Fruit fly (Drosophila melanogaster) whole organism, embryonic: ENCODE results near the gene brun.

Experiments
- BEAF-32 ChIP-seq: fragments of 200-800 bp; sonication (Bioruptor generic); optimal IDR thresholded peaks from 3 replicates; lab custom pipeline; 2017; ENCODE audit warnings: missing biosample characterization, missing genetic modification characterization, mild to moderate bottlenecking, moderate library complexity, missing genetic modification reagents
- CG10654 ChIP-seq: fragments of 200-800 bp; sonication (Bioruptor generic); optimal IDR thresholded peaks from 2 replicates; lab custom pipeline; 2016; ENCODE audit warnings: missing biosample characterization, missing genetic modification characterization
- CG12744 ChIP-seq: fragments of 200-800 bp; sonication (Bioruptor generic); optimal IDR thresholded peaks from 2 replicates; lab custom pipeline; 2016; ENCODE audit warnings: missing biosample characterization, missing genetic modification characterization
- CG13775 ChIP-seq: fragments of 200-800 bp; sonication (Bioruptor generic); optimal IDR thresholded peaks from 3 replicates; lab custom pipeline; 2017; ENCODE audit warnings: missing biosample characterization, mild to moderate bottlenecking, missing genetic modification characterization
- CG13894 ChIP-seq: fragments of 200-800 bp; sonication (Bioruptor generic); optimal IDR thresholded peaks from 3 replicates; lab custom pipeline; 2018; ENCODE audit warnings: missing biosample characterization, mild to moderate bottlenecking, missing genetic modification characterization, moderate library complexity
- CG14014 ChIP-seq: fragments of 200-800 bp; sonication (Bioruptor generic); IDR thresholded peaks from 2 replicates; pipeline ENCODE4 v1.3.6; 2022; ENCODE audit warnings: missing biosample characterization, missing genetic modification characterization
- CG15601 ChIP-seq: fragments of 200-800 bp; sonication (Bioruptor generic); optimal IDR thresholded peaks from 3 replicates; lab custom pipeline; 2019; ENCODE audit warnings: missing biosample characterization, mild to moderate bottlenecking, missing genetic modification characterization, moderate library complexity
- CG17802 ChIP-seq: fragments of 200-800 bp; sonication (Bioruptor generic); optimal IDR thresholded peaks from 2 replicates; lab custom pipeline; 2018; ENCODE audit warnings: missing biosample characterization, mild to moderate bottlenecking, missing genetic modification characterization, moderate library complexity
- CG18599 ChIP-seq: fragments of 200-800 bp; sonication (Bioruptor generic); optimal IDR thresholded peaks from 3 replicates; lab custom pipeline; 2017; ENCODE audit warnings: missing biosample characterization, missing genetic modification characterization, mild to moderate bottlenecking, moderate library complexity, missing genetic modification reagents
- CG2875 ChIP-seq: fragments of 200-800 bp; sonication (Bioruptor generic); optimal IDR thresholded peaks from 2 replicates; lab custom pipeline; 2017; ENCODE audit warnings: missing biosample characterization, mild to moderate bottlenecking, missing genetic modification characterization, missing genetic modification reagents
- CG30020 ChIP-seq: fragments of 200-800 bp; optimal IDR thresholded peaks from 2 replicates; lab custom pipeline; 2019; ENCODE audit warnings: missing biosample characterization, mild to moderate bottlenecking, missing genetic modification characterization, moderate library complexity
- CG31365 ChIP-seq: fragments of 200-800 bp; sonication (Bioruptor generic); optimal IDR thresholded peaks from 2 replicates; lab custom pipeline; 2018; ENCODE audit warnings: missing biosample characterization, mild to moderate bottlenecking, missing genetic modification characterization
- CG42726 ChIP-seq: fragments of 200-800 bp; sonication (Bioruptor generic); IDR thresholded peaks from 2 replicates; pipeline ENCODE4 v1.3.6; 2022; ENCODE audit warnings: missing biosample characterization, missing genetic modification characterization; ENCODE audit not compliant: partially characterized antibody
- CG4328 ChIP-seq: fragments of 200-800 bp; sonication (Bioruptor generic); optimal IDR thresholded peaks from 3 replicates; lab custom pipeline; 2017; ENCODE audit warnings: missing biosample characterization, missing genetic modification reagents, missing genetic modification characterization
- CG4360 ChIP-seq: fragments of 200-800 bp; sonication (Bioruptor generic); IDR thresholded peaks from 2 replicates; pipeline ENCODE4 v1.3.6; 2022; ENCODE audit warnings: missing biosample characterization, missing genetic modification characterization
- CG5180 ChIP-seq: fragments of 200-800 bp; sonication (Bioruptor generic); optimal IDR thresholded peaks from 3 replicates; lab custom pipeline; 2017; ENCODE audit warnings: missing biosample characterization, missing genetic modification characterization, mild to moderate bottlenecking, moderate library complexity, missing genetic modification reagents
- CG5245 ChIP-seq: fragments of 200-800 bp; sonication (Bioruptor generic); optimal IDR thresholded peaks from 3 replicates; lab custom pipeline; 2016; ENCODE audit warnings: missing biosample characterization, missing genetic modification characterization
- CG7556 ChIP-seq: fragments of 200-800 bp; sonication (Bioruptor generic); optimal IDR thresholded peaks from 2 replicates; lab custom pipeline; 2017; ENCODE audit warnings: missing biosample characterization, mild to moderate bottlenecking, missing genetic modification characterization
- CG9727 ChIP-seq: fragments of 200-800 bp; sonication (Bioruptor generic); optimal IDR thresholded peaks from 3 replicates; lab custom pipeline; 2017; ENCODE audit warnings: missing biosample characterization, mild to moderate bottlenecking, missing genetic modification characterization
- Fer2 ChIP-seq: fragments of 200-800 bp; sonication (Bioruptor generic); optimal IDR thresholded peaks from 2 replicates; lab custom pipeline; 2018; ENCODE audit warnings: missing biosample characterization, mild to moderate bottlenecking, missing genetic modification characterization, moderate library complexity
- Max ChIP-seq: fragments of 200-800 bp; sonication (Bioruptor generic); optimal IDR thresholded peaks from 2 replicates; lab custom pipeline; 2016; ENCODE audit warnings: missing biosample characterization, mild to moderate bottlenecking, missing genetic modification characterization
- Meics ChIP-seq: fragments of 200-800 bp; sonication (Bioruptor generic); optimal IDR thresholded peaks from 2 replicates; lab custom pipeline; 2017; ENCODE audit warnings: missing biosample characterization, mild to moderate bottlenecking, missing genetic modification characterization
- NK7.1 ChIP-seq: fragments of 200-800 bp; sonication (Bioruptor generic); optimal IDR thresholded peaks from 3 replicates; lab custom pipeline; 2016; ENCODE audit warnings: missing biosample characterization, missing genetic modification characterization
- Oli ChIP-seq: fragments of 200-800 bp; sonication (Bioruptor generic); optimal IDR thresholded peaks from 2 replicates; lab custom pipeline; 2018; ENCODE audit warnings: missing biosample characterization, mild to moderate bottlenecking, missing genetic modification characterization, moderate library complexity
- PHDP ChIP-seq: fragments of 200-800 bp; sonication (Bioruptor generic); optimal IDR thresholded peaks from 3 replicates; lab custom pipeline; 2018; ENCODE audit warnings: missing biosample characterization, mild to moderate bottlenecking, missing genetic modification characterization, moderate library complexity
- al ChIP-seq: fragments of 200-800 bp; sonication (Bioruptor generic); IDR thresholded peaks from 2 replicates; pipeline ENCODE4 v1.3.6; 2022; ENCODE audit warnings: missing biosample characterization, missing genetic modification characterization
- bsh ChIP-seq, 2 experiments: fragments of 200-800 bp; sonication (Bioruptor generic); optimal IDR thresholded peaks; 2 replicates each; lab custom pipeline; 2017 to 2018; ENCODE audit warnings: mild to moderate bottlenecking in 2 of 2, missing biosample characterization in 2 of 2, missing genetic modification characterization in 2 of 2, moderate library complexity in 1 of 2
- cwo ChIP-seq: fragments of 200-800 bp; sonication (Bioruptor generic); optimal IDR thresholded peaks from 3 replicates; lab custom pipeline; 2017; ENCODE audit warnings: missing biosample characterization, missing genetic modification characterization, mild to moderate bottlenecking, moderate library complexity, missing genetic modification reagents
- dati ChIP-seq: fragments of 200-800 bp; sonication (Bioruptor generic); IDR thresholded peaks from 2 replicates; pipeline ENCODE4 v1.3.6; 2022; ENCODE audit warnings: missing biosample characterization, missing genetic modification characterization
- fd64A ChIP-seq: fragments of 200-800 bp; sonication (Bioruptor generic); optimal IDR thresholded peaks from 3 replicates; lab custom pipeline; 2018; ENCODE audit warnings: missing biosample characterization, mild to moderate bottlenecking, missing genetic modification characterization
- gsb-n ChIP-seq: fragments of 200-800 bp; sonication (Bioruptor generic); optimal IDR thresholded peaks from 3 replicates; lab custom pipeline; 2018; ENCODE audit warnings: missing biosample characterization, mild to moderate bottlenecking, missing genetic modification characterization
- jigr1 ChIP-seq: fragments of 200-800 bp; sonication (Bioruptor generic); IDR thresholded peaks from 3 replicates; pipeline ENCODE4 v1.3.6; 2022; ENCODE audit warnings: missing biosample characterization, missing genetic modification characterization
- lbe ChIP-seq: fragments of 200-800 bp; sonication (Bioruptor generic); optimal IDR thresholded peaks from 2 replicates; lab custom pipeline; 2016; ENCODE audit warnings: missing biosample characterization, mild to moderate bottlenecking, missing genetic modification characterization
- mld ChIP-seq: fragments of 200-800 bp; sonication (Bioruptor generic); IDR thresholded peaks from 3 replicates; pipeline ENCODE4 v1.3.6; 2022; ENCODE audit warnings: missing biosample characterization, missing genetic modification characterization; ENCODE audit not compliant: partially characterized antibody
- nmo ChIP-seq: fragments of 200-800 bp; sonication (Bioruptor generic); optimal IDR thresholded peaks from 2 replicates; lab custom pipeline; 2018; ENCODE audit warnings: missing biosample characterization, mild to moderate bottlenecking, missing genetic modification characterization, moderate library complexity
- org-1 ChIP-seq: fragments of 200-800 bp; sonication (Bioruptor generic); optimal IDR thresholded peaks from 2 replicates; lab custom pipeline; 2017; ENCODE audit warnings: missing biosample characterization, missing genetic modification characterization
- sob ChIP-seq: fragments of 200-800 bp; sonication (Bioruptor generic); IDR thresholded peaks from 2 replicates; pipeline ENCODE4 v1.3.6; 2022; ENCODE audit warnings: missing biosample characterization, missing genetic modification characterization
- sr ChIP-seq: fragments of 200-800 bp; sonication (Bioruptor generic); IDR thresholded peaks from 3 replicates; pipeline ENCODE4 v1.3.6; 2022; ENCODE audit warnings: missing biosample characterization, missing genetic modification characterization
- zf30C ChIP-seq: fragments of 200-800 bp; sonication (Bioruptor generic); optimal IDR thresholded peaks from 3 replicates; lab custom pipeline; 2018; ENCODE audit warnings: missing biosample characterization, mild to moderate bottlenecking, missing genetic modification characterization
- zfh2 ChIP-seq: fragments of 200-800 bp; sonication (Bioruptor generic); optimal IDR thresholded peaks from 2 replicates; lab custom pipeline; 2016; ENCODE audit warnings: missing biosample characterization, missing genetic modification characterization

Gene brun

DNA sequence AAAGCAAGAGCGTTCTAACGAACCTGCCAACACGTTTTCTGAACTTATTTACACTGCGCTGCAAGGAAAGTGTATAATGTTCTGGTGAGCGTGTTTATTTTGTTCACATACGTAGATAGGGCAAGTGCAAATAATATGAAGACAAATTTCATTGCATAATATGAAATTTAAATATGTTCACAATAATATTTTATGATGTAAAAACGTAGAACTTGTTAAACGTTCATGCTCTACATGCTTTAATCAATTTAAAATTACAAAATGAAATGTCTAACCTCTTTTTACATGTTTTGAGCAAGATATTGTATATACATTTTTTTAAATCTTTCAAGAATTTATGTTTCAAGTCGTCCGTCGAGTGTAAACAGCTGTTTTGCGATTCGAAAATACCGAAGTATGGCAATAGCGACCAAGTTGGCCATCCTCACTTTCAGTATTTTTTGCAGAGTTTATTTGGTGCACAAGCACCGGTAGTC, 10.5 kb downstream of the brun start, which contains the start of the genes phr6-4 and CG2608 (continued):
- peak; percentile 89 for TF ChIP-seq zfh2 (GFP tag; lab: Kevin White, UChicago)
- TF ChIP-seq CG17802 (tag; lab: Kevin White, UChicago): peak; percentile 69
- TF ChIP-seq PHDP (tag; lab: Kevin White, UChicago): peak; percentile 96
- peak; percentile 7 for TF ChIP-seq CG31365
- no peak for TF ChIP-seq mld (GFP tag; lab: Robert Waterston, UW)
- TF ChIP-seq lbe (GFP tag; lab: Kevin White, UChicago): peak; percentile 78
- peak; percentile 93 for TF ChIP-seq Meics (GFP tag; lab: Kevin White, UChicago)
- peak; percentile 85 for TF ChIP-seq CG14014 (GFP tag; lab: Robert Waterston, UW)
- TF ChIP-seq CG13775 (GFP tag; lab: Kevin White, UChicago): peak; percentile 94
- TF ChIP-seq sr (GFP tag; lab: Robert Waterston, UW): no peak
- peak; percentile 78 for TF ChIP-seq CG4328 (GFP tag; lab: Kevin White, UChicago)
- peak; percentile 94 for TF ChIP-seq CG9727
- TF ChIP-seq CG2875: peak; percentile 86
- TF ChIP-seq sob (GFP tag; lab: Robert Waterston, UW): peak; percentile 70
- peak; percentile 75 for TF ChIP-seq fd64A (GFP tag; lab: Kevin White, UChicago)
- TF ChIP-seq CG5180 (GFP tag; lab: Kevin White, UChicago): peak; percentile 71
- TF ChIP-seq CG4360: no peak
- TF ChIP-seq al: peak; percentile 90
- TF ChIP-seq Max (GFP tag; lab: Kevin White, UChicago): peak; percentile 94
- peak; percentile 88 for TF ChIP-seq CG13894
- peak; percentile 80 for TF ChIP-seq NK7.1 (GFP tag; lab: Kevin White, UChicago)
- peak; percentile 71; the same call in 1 of the 3 replicates for TF ChIP-seq jigr1 (GFP tag; lab: Robert Waterston, UW)
- peak; percentile 94 for TF ChIP-seq Oli (tag; lab: Kevin White, UChicago)
- TF ChIP-seq gsb-n (tag; lab: Kevin White, UChicago): peak; percentile 90
- peak; percentile 88 for TF ChIP-seq CG5245 (GFP tag; lab: Kevin White, UChicago)
- TF ChIP-seq cwo (GFP tag; lab: Kevin White, UChicago): peak; percentile 81
- TF ChIP-seq CG18599: peak; percentile 93
- peak; percentile 66 for TF ChIP-seq CG12744 (GFP tag; lab: Kevin White, UChicago)
- peak; percentile 92 for TF ChIP-seq CG15601
- peak; percentile 91 for TF ChIP-seq Fer2 (tag; lab: Kevin White, UChicago)
- peak; percentile 90 to 93 for TF ChIP-seq bsh (GFP tag; optimal IDR thresholded peaks at IDR 0.05; lab: Kevin White, UChicago)
- TF ChIP-seq org-1 (GFP tag; lab: Kevin White, UChicago): peak; percentile 84
- TF ChIP-seq dati (GFP tag; lab: Robert Waterston, UW): peak; percentile 57; the same call in 1 of the 2 replicates
- TF ChIP-seq CG7556 (GFP tag; lab: Kevin White, UChicago): peak; percentile 95
- peak; percentile 25 for TF ChIP-seq BEAF-32
- peak; percentile 97 for TF ChIP-seq nmo (GFP tag; lab: Kevin White, UChicago)
- TF ChIP-seq CG42726 (GFP tag; lab: Robert Waterston, UW): no peak
- TF ChIP-seq CG10654 (GFP tag; lab: Kevin White, UChicago): peak; percentile 89
- TF ChIP-seq zf30C (GFP tag; lab: Kevin White, UChicago): peak; percentile 88

DNA sequence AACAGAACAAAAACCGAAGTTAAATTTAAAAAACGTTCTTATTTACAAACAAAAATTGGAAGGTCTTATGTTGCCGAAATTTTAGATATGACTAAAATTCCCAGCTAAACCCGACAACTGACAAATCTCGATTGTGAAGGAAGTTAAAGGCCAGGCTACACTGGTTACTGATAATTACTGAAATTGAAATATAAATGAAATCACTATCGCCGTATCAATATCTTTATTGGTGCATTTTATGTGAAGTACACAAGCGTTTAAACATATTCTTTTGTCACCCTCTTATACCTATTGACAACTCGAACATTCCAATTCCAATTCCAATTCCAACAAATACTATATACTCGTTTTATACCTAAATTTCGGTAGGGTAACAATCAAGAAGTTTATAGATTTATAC, 12.8 kb downstream of the brun start, which contains the start of gene CG17470:
Gene CG17470 (minus strand): TSS at position 101 of the 400 bp plus-strand sequence.
- no peak for TF ChIP-seq CG30020 (tag; lab: Kevin White, UChicago)
